Fruit fly (Drosophila melanogaster): ENCODE measurements around the gene SLC5A11.

The SLC5A11 gene

DNA sequence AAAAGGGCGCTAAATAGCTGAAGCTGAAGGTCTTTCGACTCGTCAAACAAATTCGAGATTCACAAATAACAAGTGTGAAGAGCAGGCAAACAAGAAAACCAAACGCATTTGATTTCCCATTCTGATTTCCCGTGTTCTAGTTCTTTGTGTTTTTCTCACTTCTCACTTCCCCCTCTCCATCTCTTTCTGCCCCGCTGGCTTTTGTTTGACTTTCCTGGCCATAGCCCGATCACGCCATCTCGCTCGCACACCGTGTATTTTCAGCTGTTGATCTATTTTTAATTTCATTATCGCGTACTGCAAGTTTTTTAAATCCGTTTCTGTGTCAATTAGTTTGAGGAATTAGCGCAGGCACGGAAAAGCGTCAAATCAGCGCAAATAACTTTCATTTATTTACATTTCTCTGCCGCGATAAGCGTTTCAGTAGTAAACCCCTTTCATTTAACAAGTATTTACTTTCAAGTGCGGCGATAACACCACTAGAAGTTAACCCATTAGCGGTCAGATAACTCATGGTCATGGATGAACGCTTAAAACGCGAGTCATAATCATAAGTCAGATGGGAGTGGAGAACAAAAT lies 41.3 kb downstream of the SLC5A11 start:
- TF ChIP-seq usp (GFP tag; optimal IDR thresholded peaks at IDR 0.05) (no peak), Hr83 (GFP tag; optimal IDR thresholded peaks at IDR 0.05; ENCODE audit: poor library complexity, severe bottlenecking) (no peak), N (GFP tag; optimal IDR thresholded peaks at IDR 0.05) (no peak), h (GFP tag; optimal IDR thresholded peaks at IDR 0.05) (no peak), OdsH (GFP tag; optimal IDR thresholded peaks at IDR 0.05) (no peak), dmrt93B (GFP tag; optimal IDR thresholded peaks at IDR 0.05) (no peak), fru (GFP tag; optimal IDR thresholded peaks at IDR 0.05) (peak; percentile 6), ey (GFP tag; optimal IDR thresholded peaks at IDR 0.05) (no peak), dl (GFP tag; optimal IDR thresholded peaks at IDR 0.05; ENCODE audit: insufficient read depth in 1 of 2, partially characterized antibody in 2 of 2) (peak in 1 of 2 experiments; percentile 3), CG32264 (GFP tag; optimal IDR thresholded peaks at IDR 0.05) (no peak)

DNA sequence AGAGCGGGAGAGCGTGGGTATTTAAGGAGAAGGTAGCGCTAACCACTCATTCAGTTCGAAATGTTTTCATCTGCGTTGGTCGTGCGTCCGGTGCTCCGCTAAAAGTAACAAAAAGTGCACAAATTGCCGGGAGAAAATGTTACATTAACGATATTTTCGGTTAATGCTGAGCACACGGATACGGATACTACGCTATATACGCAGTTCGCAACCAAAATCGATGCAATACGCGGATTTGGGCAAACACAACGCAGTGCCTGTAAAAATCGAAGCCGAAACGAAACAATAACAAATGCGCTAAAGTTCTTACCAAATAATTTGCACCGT lies 41.9 kb downstream of the SLC5A11 start, which contains the start of gene Piezo:
Gene Piezo, plus strand, starts transcription at position 49 of the 327 bp plus-strand sequence.
- TF ChIP-seq usp (GFP tag; optimal IDR thresholded peaks at IDR 0.05), result no peak
- peak in 1 of 2 experiments; percentile 10 for TF ChIP-seq dl (GFP tag; optimal IDR thresholded peaks at IDR 0.05; ENCODE audit: insufficient read depth in 1 of 2, partially characterized antibody in 2 of 2)
- no peak for TF ChIP-seq Hnf4 (GFP tag; optimal IDR thresholded peaks at IDR 0.05)
- peak; percentile 23 for TF ChIP-seq Hr83 (GFP tag; optimal IDR thresholded peaks at IDR 0.05; ENCODE audit: poor library complexity, severe bottlenecking)
- no peak for TF ChIP-seq Abd-B (GFP tag; optimal IDR thresholded peaks at IDR 0.05)
- peak; percentile 9 for TF ChIP-seq Dif (GFP tag; optimal IDR thresholded peaks at IDR 0.05; ENCODE audit: partially characterized antibody)

DNA sequence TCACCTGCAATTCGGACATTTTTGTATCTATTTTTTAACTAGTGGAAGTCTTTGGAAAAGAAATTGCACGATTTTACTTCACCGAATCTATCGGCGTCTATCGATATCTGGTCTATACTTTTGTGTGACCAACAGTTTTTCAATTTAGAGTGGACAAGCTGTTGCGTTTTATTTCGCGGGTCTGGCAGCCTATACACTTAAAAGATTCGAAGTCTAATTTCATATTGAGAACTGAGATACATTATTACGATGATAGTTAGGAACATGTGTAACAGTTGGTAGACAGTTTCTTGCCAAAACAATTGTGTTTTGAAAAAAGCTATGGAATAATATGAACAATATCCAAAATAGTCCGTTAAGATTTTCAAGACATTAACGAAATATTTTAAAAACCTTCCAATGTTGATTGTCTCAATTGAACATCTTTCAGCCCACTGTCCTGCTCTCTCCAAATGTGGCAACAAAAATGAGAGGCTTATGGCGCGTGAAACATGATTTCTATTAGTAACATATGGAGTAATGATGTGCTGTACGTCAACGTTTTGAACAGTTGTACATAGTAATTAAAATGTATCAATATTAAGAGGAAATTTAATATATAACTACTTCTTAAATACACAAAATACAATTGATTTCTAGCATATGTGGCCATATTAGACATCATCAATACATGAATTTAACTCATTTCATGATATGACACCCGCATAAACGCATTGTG lies 42.5 kb downstream of the SLC5A11 start, which contains the start of gene Acbp1:
Gene Acbp1, minus strand, starts transcription at position 146 of the 718 bp plus-strand sequence.
- TF ChIP-seq foxo (GFP tag; optimal IDR thresholded peaks at IDR 0.05) (peak; percentile 53 to 96), dl (GFP tag; optimal IDR thresholded peaks at IDR 0.05; ENCODE audit: insufficient read depth in 1 of 2, partially characterized antibody in 2 of 2) (no peak), dsf (GFP tag; optimal IDR thresholded peaks at IDR 0.05; ENCODE audit: borderline replicate concordance) (peak; percentile 73), GATAd (GFP tag; optimal IDR thresholded peaks at IDR 0.05) (peak; percentile 67), sv (GFP tag; optimal IDR thresholded peaks at IDR 0.05) (peak; percentile 95), Hr78 (GFP tag; optimal IDR thresholded peaks at IDR 0.05) (no peak), h (GFP tag; optimal IDR thresholded peaks at IDR 0.05) (peak; percentile 94), Sp1 (GFP tag; optimal IDR thresholded peaks at IDR 0.05) (peak; percentile 99), Hnf4 (GFP tag; optimal IDR thresholded peaks at IDR 0.05) (peak; percentile 90), jim (GFP tag; optimal IDR thresholded peaks at IDR 0.05) (no peak), br (GFP tag; optimal IDR thresholded peaks at IDR 0.05) (peak; percentile 94), rgr (GFP tag; optimal IDR thresholded peaks at IDR 0.05) (peak; percentile 96), N (GFP tag; optimal IDR thresholded peaks at IDR 0.05) (no peak), woc (GFP tag; optimal IDR thresholded peaks at IDR 0.05) (peak; percentile 98), CG9705 (GFP tag; optimal IDR thresholded peaks at IDR 0.05) (peak; percentile 94), Jra (GFP tag; optimal IDR thresholded peaks at IDR 0.05) (peak; percentile 80), tai (GFP tag; optimal IDR thresholded peaks at IDR 0.05) (peak; percentile 95), brk (GFP tag; optimal IDR thresholded peaks at IDR 0.05) (peak; percentile 95), fru (GFP tag; optimal IDR thresholded peaks at IDR 0.05) (peak; percentile 95), sage (GFP tag; optimal IDR thresholded peaks at IDR 0.05) (peak; percentile 92), Dif (GFP tag; optimal IDR thresholded peaks at IDR 0.05; ENCODE audit: partially characterized antibody) (no peak), Rel (GFP tag; optimal IDR thresholded peaks at IDR 0.05) (peak; percentile 92), Rel (tag; optimal IDR thresholded peaks at IDR 0.05) (peak; percentile 90), pan (optimal IDR thresholded peaks at IDR 0.05) (no peak), OdsH (GFP tag; optimal IDR thresholded peaks at IDR 0.05) (peak; percentile 97), Hr83 (GFP tag; optimal IDR thresholded peaks at IDR 0.05; ENCODE audit: poor library complexity, severe bottlenecking) (peak; percentile 90), Myc (optimal IDR thresholded peaks at IDR 0.05) (no peak), CrebA (GFP tag; optimal IDR thresholded peaks at IDR 0.05; ENCODE audit: borderline replicate concordance) (peak; percentile 38), HLH106 (tag; optimal IDR thresholded peaks at IDR 0.05) (peak; percentile 97), psq (GFP tag; optimal IDR thresholded peaks at IDR 0.05) (peak; percentile 86), ey (GFP tag; optimal IDR thresholded peaks at IDR 0.05) (peak; percentile 89), CG32264 (GFP tag; optimal IDR thresholded peaks at IDR 0.05) (peak; percentile 45), Mio (GFP tag; optimal IDR thresholded peaks at IDR 0.05) (peak; percentile 51), usp (GFP tag; optimal IDR thresholded peaks at IDR 0.05) (no peak), Abd-B (GFP tag; optimal IDR thresholded peaks at IDR 0.05) (no peak), dmrt93B (GFP tag; optimal IDR thresholded peaks at IDR 0.05) (peak; percentile 90)

Measured in whole organism, wandering third instar larva.